Fruit fly (Drosophila melanogaster) whole organism, embryonic: Measurements from ENCODE around the gene CG13613.
A peak's percentile ranks its signal among the peaks of the same experiment; 100 is the strongest.

Source experiments
- Atf3 ChIP-seq: fragments of 200-800 bp; sonication (Bioruptor generic); optimal IDR thresholded peaks from 3 replicates; lab custom pipeline; 2016; ENCODE audit warnings: missing biosample characterization, missing genetic modification characterization
- B-H1 ChIP-seq: fragments of 200-800 bp; sonication (Bioruptor generic); IDR thresholded peaks from 3 replicates; pipeline ENCODE4 v1.3.6; 2022; ENCODE audit warnings: missing biosample characterization, missing genetic modification characterization
- CG10543 ChIP-seq: fragments of 200-800 bp; sonication (Bioruptor generic); optimal IDR thresholded peaks from 3 replicates; lab custom pipeline; 2017; ENCODE audit warnings: missing biosample characterization, mild to moderate bottlenecking, missing genetic modification characterization, moderate library complexity
- CG11398 ChIP-seq: fragments of 200-800 bp; sonication (Bioruptor generic); optimal IDR thresholded peaks from 2 replicates; lab custom pipeline; 2016; ENCODE audit warnings: missing biosample characterization, missing genetic modification characterization
- CG11456 ChIP-seq: fragments of 200-800 bp; sonication (Bioruptor generic); IDR thresholded peaks from 3 replicates; pipeline ENCODE4 v1.3.6; 2022; ENCODE audit warnings: missing biosample characterization, missing genetic modification characterization
- CG13624 ChIP-seq: fragments of 200-800 bp; sonication (Bioruptor generic); optimal IDR thresholded peaks from 2 replicates; lab custom pipeline; 2016; ENCODE audit warnings: missing biosample characterization, missing genetic modification characterization
- CG1529 ChIP-seq: fragments of 200-800 bp; sonication (Bioruptor generic); optimal IDR thresholded peaks from 3 replicates; lab custom pipeline; 2018; ENCODE audit warnings: missing biosample characterization, missing genetic modification characterization
- CG1647 ChIP-seq: fragments of 200-800 bp; sonication (Bioruptor generic); optimal IDR thresholded peaks from 3 replicates; lab custom pipeline; 2016; ENCODE audit warnings: missing biosample characterization, missing genetic modification characterization
- CG16779 ChIP-seq: fragments of 200-800 bp; sonication (Bioruptor generic); IDR thresholded peaks from 2 replicates; pipeline ENCODE4 v1.3.6; 2022; ENCODE audit warnings: missing biosample characterization, missing genetic modification characterization
- CG17361 ChIP-seq: fragments of 200-800 bp; sonication (Bioruptor generic); IDR thresholded peaks from 3 replicates; pipeline ENCODE4 v1.3.6; 2022; ENCODE audit warnings: missing biosample characterization, missing genetic modification characterization
- CG17612 ChIP-seq: fragments of 200-800 bp; sonication (Bioruptor generic); IDR thresholded peaks from 2 replicates; pipeline ENCODE4 v1.3.6; 2022; ENCODE audit warnings: missing biosample characterization, missing genetic modification characterization
- CG18476 ChIP-seq: fragments of 200-800 bp; sonication (Bioruptor generic); optimal IDR thresholded peaks from 2 replicates; lab custom pipeline; 2016; ENCODE audit warnings: missing biosample characterization, mild to moderate bottlenecking, missing genetic modification characterization
- CG2889 ChIP-seq: fragments of 200-800 bp; sonication (Bioruptor generic); IDR thresholded peaks from 3 replicates; pipeline ENCODE4 v1.3.6; 2022; ENCODE audit warnings: missing biosample characterization, missing genetic modification characterization
- CG31365 ChIP-seq: fragments of 200-800 bp; sonication (Bioruptor generic); optimal IDR thresholded peaks from 2 replicates; lab custom pipeline; 2018; ENCODE audit warnings: missing biosample characterization, mild to moderate bottlenecking, missing genetic modification characterization
- CG32772 ChIP-seq: fragments of 200-800 bp; sonication (Bioruptor generic); IDR thresholded peaks from 2 replicates; pipeline ENCODE4 v1.3.6; 2022; ENCODE audit warnings: missing biosample characterization, missing genetic modification characterization
- CG34376 ChIP-seq: fragments of 200-800 bp; sonication (Bioruptor generic); optimal IDR thresholded peaks from 2 replicates; lab custom pipeline; 2018; ENCODE audit warnings: missing biosample characterization, mild to moderate bottlenecking, missing genetic modification characterization
- CG3838 ChIP-seq: fragments of 200-800 bp; sonication (Bioruptor generic); optimal IDR thresholded peaks from 3 replicates; lab custom pipeline; 2016; ENCODE audit warnings: missing biosample characterization, missing genetic modification characterization
- CG4820 ChIP-seq: fragments of 200-800 bp; sonication (Bioruptor generic); optimal IDR thresholded peaks from 3 replicates; lab custom pipeline; 2016; ENCODE audit warnings: missing biosample characterization, missing genetic modification characterization
- CG6765 ChIP-seq: fragments of 200-800 bp; sonication (Bioruptor generic); optimal IDR thresholded peaks from 3 replicates; lab custom pipeline; 2017; ENCODE audit warnings: missing biosample characterization, mild to moderate bottlenecking, missing genetic modification characterization
- CG7372 ChIP-seq: fragments of 200-800 bp; sonication (Bioruptor generic); IDR thresholded peaks from 2 replicates; pipeline ENCODE4 v1.3.6; 2022; ENCODE audit warnings: missing biosample characterization, missing genetic modification characterization
- CG7963 ChIP-seq: fragments of 200-800 bp; sonication (Bioruptor generic); IDR thresholded peaks from 3 replicates; pipeline ENCODE4 v1.3.6; 2022; ENCODE audit warnings: missing biosample characterization, missing genetic modification characterization; ENCODE audit not compliant: partially characterized antibody
- CG8089 ChIP-seq: fragments of 200-800 bp; sonication (Bioruptor generic); optimal IDR thresholded peaks from 3 replicates; lab custom pipeline; 2016; ENCODE audit warnings: missing biosample characterization, missing genetic modification characterization
- Ets97D ChIP-seq: fragments of 200-800 bp; sonication (Bioruptor generic); optimal IDR thresholded peaks from 3 replicates; lab custom pipeline; 2016; ENCODE audit warnings: missing biosample characterization, missing genetic modification characterization
- HLHmδ ChIP-seq: fragments of 200-800 bp; sonication (Bioruptor generic); optimal IDR thresholded peaks from 2 replicates; lab custom pipeline; 2018; ENCODE audit warnings: missing biosample characterization, mild to moderate bottlenecking, missing genetic modification characterization, moderate library complexity
- Mrtf ChIP-seq: fragments of 200-800 bp; sonication (Bioruptor generic); IDR thresholded peaks from 3 replicates; pipeline ENCODE4 v1.3.6; 2022; ENCODE audit warnings: missing biosample characterization, missing genetic modification characterization
- Myb ChIP-seq: fragments of 200-800 bp; sonication (Bioruptor generic); optimal IDR thresholded peaks from 2 replicates; lab custom pipeline; 2016; ENCODE audit warnings: missing biosample characterization, missing genetic modification characterization
- NFAT ChIP-seq: fragments of 200-800 bp; sonication (Bioruptor generic); IDR thresholded peaks from 2 replicates; pipeline ENCODE4 v1.3.6; 2022; ENCODE audit warnings: missing biosample characterization, missing genetic modification characterization
- Sin3A ChIP-seq: fragments of >200 bp; optimal IDR thresholded peaks from 2 replicates; lab custom pipeline; 2018
- YL-1 ChIP-seq: fragments of 200-800 bp; sonication (Bioruptor generic); optimal IDR thresholded peaks from 3 replicates; lab custom pipeline; 2017; ENCODE audit warnings: missing biosample characterization, mild to moderate bottlenecking, missing genetic modification characterization
- al ChIP-seq: fragments of 200-800 bp; sonication (Bioruptor generic); IDR thresholded peaks from 2 replicates; pipeline ENCODE4 v1.3.6; 2022; ENCODE audit warnings: missing biosample characterization, missing genetic modification characterization
- chif ChIP-seq, 2 experiments: fragments of 200-800 bp; sonication (Bioruptor generic); optimal IDR thresholded peaks; 3 replicates each; lab custom pipeline; 2016; ENCODE audit warnings: missing biosample characterization in 2 of 2, missing genetic modification characterization in 2 of 2
- ci ChIP-seq: fragments of 200-800 bp; sonication (Bioruptor generic); IDR thresholded peaks from 3 replicates; pipeline ENCODE4 v1.3.6; 2022; ENCODE audit warnings: missing biosample characterization, missing genetic modification characterization
- dimm ChIP-seq: fragments of 200-800 bp; sonication (Bioruptor generic); IDR thresholded peaks from 2 replicates; pipeline ENCODE4 v1.3.6; 2022; ENCODE audit warnings: missing biosample characterization, missing genetic modification characterization
- disco-r ChIP-seq: fragments of 200-800 bp; sonication (Bioruptor generic); optimal IDR thresholded peaks from 2 replicates; lab custom pipeline; 2016; ENCODE audit warnings: missing biosample characterization, missing genetic modification characterization
- exex ChIP-seq: fragments of 200-800 bp; sonication (Bioruptor generic); optimal IDR thresholded peaks from 4 replicates; lab custom pipeline; 2018; ENCODE audit warnings: missing biosample characterization, mild to moderate bottlenecking, missing genetic modification characterization, moderate library complexity
- fd102C ChIP-seq: fragments of 200-800 bp; sonication (Bioruptor generic); optimal IDR thresholded peaks from 2 replicates; lab custom pipeline; 2018; ENCODE audit warnings: missing biosample characterization, mild to moderate bottlenecking, missing genetic modification characterization, moderate library complexity
- gce ChIP-seq: fragments of 200-800 bp; sonication (Bioruptor generic); IDR thresholded peaks from 3 replicates; pipeline ENCODE4 v1.3.6; 2022; ENCODE audit warnings: missing biosample characterization, missing genetic modification characterization
- gcm ChIP-seq: fragments of 200-800 bp; sonication (Bioruptor generic); optimal IDR thresholded peaks from 2 replicates; lab custom pipeline; 2019; ENCODE audit warnings: missing biosample characterization, mild to moderate bottlenecking, missing genetic modification characterization, moderate library complexity
- grau ChIP-seq: fragments of 200-800 bp; optimal IDR thresholded peaks from 3 replicates; lab custom pipeline; 2019; ENCODE audit warnings: missing biosample characterization, mild to moderate bottlenecking, missing genetic modification characterization, moderate library complexity
- hth ChIP-seq: fragments of >200 bp; optimal IDR thresholded peaks from 2 replicates; lab custom pipeline; 2017; ENCODE audit warnings: inconsistent platforms
- inv ChIP-seq: fragments of 200-800 bp; sonication (Bioruptor generic); IDR thresholded peaks from 2 replicates; pipeline ENCODE4 v1.3.6; 2022; ENCODE audit warnings: missing biosample characterization, missing genetic modification characterization; ENCODE audit not compliant: partially characterized antibody
- jing ChIP-seq: fragments of 200-800 bp; sonication (Bioruptor generic); optimal IDR thresholded peaks from 2 replicates; lab custom pipeline; 2018; ENCODE audit warnings: missing biosample characterization, mild to moderate bottlenecking, missing genetic modification characterization
- nau ChIP-seq: fragments of 200-800 bp; sonication (Bioruptor generic); optimal IDR thresholded peaks from 3 replicates; lab custom pipeline; 2017; ENCODE audit warnings: missing biosample characterization, mild to moderate bottlenecking, missing genetic modification characterization, missing genetic modification reagents
- nerfin-2 ChIP-seq: fragments of 200-800 bp; sonication (Bioruptor generic); IDR thresholded peaks from 2 replicates; pipeline ENCODE4 v1.3.6; 2022; ENCODE audit warnings: missing biosample characterization, missing genetic modification characterization; ENCODE audit not compliant: partially characterized antibody
- onecut ChIP-seq: fragments of 200-800 bp; sonication (Bioruptor generic); IDR thresholded peaks from 2 replicates; pipeline ENCODE4 v1.3.6; 2022; ENCODE audit warnings: missing biosample characterization, missing genetic modification characterization
- org-1 ChIP-seq: fragments of 200-800 bp; sonication (Bioruptor generic); optimal IDR thresholded peaks from 2 replicates; lab custom pipeline; 2017; ENCODE audit warnings: missing biosample characterization, missing genetic modification characterization
- otp ChIP-seq: fragments of 200-800 bp; sonication (Bioruptor generic); IDR thresholded peaks from 3 replicates; pipeline ENCODE4, ENCODE4 v1.3.6; 2022; ENCODE audit warnings: missing biosample characterization, missing genetic modification characterization
- phol ChIP-seq: fragments of 200-800 bp; sonication (Bioruptor generic); optimal IDR thresholded peaks from 3 replicates; lab custom pipeline; 2018; ENCODE audit warnings: missing biosample characterization, mild to moderate bottlenecking, missing genetic modification characterization, moderate library complexity
- sug ChIP-seq: fragments of 200-800 bp; optimal IDR thresholded peaks from 2 replicates; lab custom pipeline; 2019; ENCODE audit warnings: missing biosample characterization, mild to moderate bottlenecking, missing genetic modification characterization, moderate library complexity

CG13613 gene

DNA sequence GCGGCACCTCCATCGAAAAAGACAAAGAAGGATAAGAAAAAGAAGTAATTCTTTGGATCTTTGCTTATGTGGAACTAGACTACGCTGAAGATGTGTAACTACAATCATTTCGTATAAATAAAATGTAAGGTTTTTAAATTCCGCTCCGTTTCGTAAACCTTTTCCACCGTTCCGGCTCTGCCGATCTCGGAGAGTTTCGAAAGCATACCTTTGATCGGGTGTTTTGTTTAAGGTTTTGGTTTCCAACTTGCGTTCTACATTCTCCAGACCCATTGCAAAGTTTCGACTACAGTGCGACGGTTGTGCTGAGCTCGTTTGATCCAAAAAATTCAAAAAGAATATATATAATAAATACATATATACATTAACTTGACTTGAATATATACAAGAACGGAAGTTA lies 28.7 kb upstream of the CG13613 start, which contains the start of gene CG6432:
Gene CG6432 (plus strand): TSS at position 301 of the 400 bp plus-strand sequence.
- TF ChIP-seq gcm (GFP tag; lab: Kevin White, UChicago) (no peak), CG3838 (GFP tag; lab: Kevin White, UChicago) (no peak), grau (tag; lab: Kevin White, UChicago) (no peak), dimm (GFP tag; lab: Robert Waterston, UW) (no peak), org-1 (no peak), hth (lab: Kevin White, UChicago) (no peak), CG10543 (no peak), onecut (no peak), HLHmδ (GFP tag; lab: Kevin White, UChicago) (no peak), CG8089 (no peak), fd102C (no peak), CG13624 (GFP tag; lab: Kevin White, UChicago) (no peak)
- TF ChIP-seq, all 482 proteins: peak for 0

DNA sequence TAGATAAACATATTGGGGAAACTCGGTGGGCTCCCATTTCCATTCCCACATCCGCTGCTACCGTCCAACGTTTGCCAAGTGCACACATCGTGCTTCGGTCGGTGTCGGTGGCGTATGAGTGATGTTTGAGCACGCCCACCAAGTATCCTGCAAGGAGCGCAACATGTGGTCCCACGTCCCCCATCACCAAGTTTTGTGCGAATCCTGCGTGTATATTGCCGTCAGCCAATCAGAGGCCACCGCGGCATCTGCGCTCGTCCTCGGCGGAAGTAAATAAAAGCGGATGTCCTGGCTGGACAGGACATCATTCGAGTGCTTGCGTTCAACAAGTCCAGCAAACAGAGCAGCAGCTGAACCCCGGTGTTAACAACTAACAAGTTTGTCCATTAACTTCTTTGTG lies 24.1 kb upstream of the CG13613 start, which contains the start of gene Ms:
Gene Ms (plus strand): TSS at position 301 of the 400 bp plus-strand sequence.
- no peak for TF ChIP-seq CG17361
- TF ChIP-seq disco-r: no peak
- no peak for TF ChIP-seq CG1529 (GFP tag; lab: Kevin White, UChicago)
- TF ChIP-seq CG18476 (GFP tag; lab: Kevin White, UChicago): no peak
- 0 out of 2 replicates have a peak, but pooled peaks have one; percentile 12 for TF ChIP-seq CG7372 (GFP tag; lab: Robert Waterston, UW)
- TF ChIP-seq nau (GFP tag; lab: Kevin White, UChicago): no peak
- no peak for TF ChIP-seq B-H1 (GFP tag; lab: Robert Waterston, UW)
- TF ChIP-seq otp (GFP tag; lab: Robert Waterston, UW): no peak
- TF ChIP-seq, all 482 proteins: peak for 1

DNA sequence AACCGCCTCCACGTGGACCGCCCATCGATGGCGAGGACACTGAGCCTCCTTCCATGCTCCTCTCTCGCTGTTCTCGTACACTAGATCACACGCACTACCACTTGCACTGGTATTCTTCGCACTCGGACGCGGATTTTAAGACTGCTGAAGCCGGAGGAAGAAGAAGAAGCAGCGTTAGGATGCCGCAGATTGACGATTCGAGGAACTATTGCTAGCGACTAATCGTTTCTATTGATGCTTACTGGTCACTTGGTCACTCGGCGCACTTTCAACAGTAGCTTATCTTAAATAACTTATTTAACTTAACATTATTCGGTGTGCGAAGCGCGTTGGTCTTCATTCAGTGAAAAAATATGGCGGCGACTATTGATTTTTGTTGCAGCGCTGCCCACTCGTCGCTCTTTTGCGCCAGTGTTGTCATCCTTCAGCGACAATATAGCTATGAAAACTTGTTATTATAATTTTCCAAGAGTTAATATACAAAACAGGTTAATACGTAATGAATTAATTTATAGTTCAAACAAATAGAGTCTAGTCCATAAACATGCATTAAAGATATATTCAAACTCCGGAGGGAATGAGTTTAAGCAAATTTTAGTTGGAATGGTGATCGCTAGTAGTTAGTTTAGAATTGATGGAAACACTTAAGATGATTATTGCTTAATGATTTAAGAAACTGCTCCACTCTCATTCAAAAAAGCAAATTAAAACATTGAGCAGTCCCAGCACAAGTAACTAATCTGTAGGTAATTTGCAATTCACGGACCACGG lies 16.7 kb upstream of the CG13613 start, which contains the start of the genes CG5746 and CG6454:
Gene CG5746 (minus strand): TSS at position 372 of the 771 bp plus-strand sequence.
Gene CG6454 (plus strand): TSS at position 763 of the 771 bp plus-strand sequence.
- TF ChIP-seq NFAT (GFP tag; lab: Robert Waterston, UW) (no peak; the same call in 1 of the 2 replicates), Mrtf (GFP tag; lab: Robert Waterston, UW) (no peak), sug (no peak), inv (GFP tag; lab: Robert Waterston, UW) (no peak), Myb (GFP tag; lab: Kevin White, UChicago) (peak; percentile 48), YL-1 (GFP tag; lab: Kevin White, UChicago) (peak; percentile 89), CG11456 (GFP tag; lab: Robert Waterston, UW) (no peak), CG11398 (GFP tag; lab: Kevin White, UChicago) (no peak), CG16779 (GFP tag; lab: Robert Waterston, UW) (no peak), Atf3 (GFP tag; lab: Kevin White, UChicago) (peak; percentile 18), chif (GFP tag; optimal IDR thresholded peaks at IDR 0.05; lab: Kevin White, UChicago) (peak in 1 of 2 experiments; percentile 47), CG6765 (peak; percentile 30), CG1647 (peak; percentile 15), CG2889 (GFP tag; lab: Robert Waterston, UW) (0 out of 3 replicates have a peak, but pooled peaks have one; percentile 53), CG17612 (GFP tag; lab: Robert Waterston, UW) (no peak), CG32772 (GFP tag; lab: Robert Waterston, UW) (no peak; the same call in 1 of the 2 replicates), exex (tag; lab: Kevin White, UChicago) (no peak), Sin3A (lab: Kevin White, UChicago) (peak; percentile 68), gce (GFP tag; lab: Robert Waterston, UW) (no peak), jing (GFP tag; lab: Kevin White, UChicago) (peak; percentile 6), CG7963 (GFP tag; lab: Robert Waterston, UW) (no peak), al (GFP tag; lab: Robert Waterston, UW) (peak; percentile 44), phol (tag; lab: Kevin White, UChicago) (peak; percentile 99), Ets97D (GFP tag; lab: Kevin White, UChicago) (peak; percentile 68), CG34376 (GFP tag; lab: Kevin White, UChicago) (no peak), CG4820 (GFP tag; lab: Kevin White, UChicago) (peak; percentile 55), nerfin-2 (GFP tag; lab: Robert Waterston, UW) (no peak), ci (GFP tag; lab: Robert Waterston, UW) (no peak), CG31365 (tag; lab: Kevin White, UChicago) (no peak)
